Worm (Caenorhabditis elegans) whole organism, mixed stage, embryonic: Measurements from ENCODE around the gene hint-3.

Experiments used
- M03D4.4 ChIP-seq: sonication (generic microtip); optimal IDR thresholded peaks from 2 replicates; lab custom pipeline; 2017; ENCODE audit warnings: mild to moderate bottlenecking, missing genetic modification characterization, missing compliant biosample characterization
- bed-3 ChIP-seq: fragments of 200-800 bp; sonication (Bioruptor generic); optimal IDR thresholded peaks from 3 replicates; lab custom pipeline; 2018; ENCODE audit warnings: mild to moderate bottlenecking, missing genetic modification characterization, moderate library complexity, missing compliant biosample characterization
- blmp-1 ChIP-seq: fragments of 150-350 bp; optimal IDR thresholded peaks from 2 replicates; lab custom pipeline; 2014; ENCODE audit warnings: missing biosample characterization, missing genetic modification characterization
- ceh-39 ChIP-seq: fragments of 150-350 bp; optimal IDR thresholded peaks from 2 replicates; lab custom pipeline; 2014; ENCODE audit warnings: missing biosample characterization, missing genetic modification characterization
- ceh-43 ChIP-seq: fragments of 200-800 bp; sonication (Bioruptor generic); optimal IDR thresholded peaks from 2 replicates; lab custom pipeline; 2018; ENCODE audit warnings: mild to moderate bottlenecking, missing genetic modification characterization, moderate library complexity, missing compliant biosample characterization
- ceh-83 ChIP-seq: fragments of 200-800 bp; sonication (Bioruptor generic); optimal IDR thresholded peaks from 2 replicates; lab custom pipeline; 2018; ENCODE audit warnings: mild to moderate bottlenecking, missing genetic modification characterization, missing compliant biosample characterization
- cnd-1 ChIP-seq: fragments of 200-800 bp; sonication (Bioruptor generic); optimal IDR thresholded peaks from 2 replicates; lab custom pipeline; 2018; ENCODE audit warnings: mild to moderate bottlenecking, missing genetic modification characterization, missing compliant biosample characterization
- drap-1 ChIP-seq: fragments of 200-800 bp; sonication (Bioruptor generic); optimal IDR thresholded peaks from 3 replicates; lab custom pipeline; 2018; ENCODE audit warnings: mild to moderate bottlenecking, missing genetic modification characterization, missing compliant biosample characterization
- elt-1 ChIP-seq: sonication (generic microtip); optimal IDR thresholded peaks from 2 replicates; lab custom pipeline; 2017; ENCODE audit warnings: missing genetic modification characterization, mild to moderate bottlenecking, missing compliant biosample characterization, antibody characterized with exemption, moderate library complexity, borderline replicate concordance; ENCODE audit not compliant: insufficient read depth
- flh-1 ChIP-seq: fragments of 200-800 bp; sonication (Bioruptor generic); optimal IDR thresholded peaks from 2 replicates; lab custom pipeline; 2018; ENCODE audit warnings: mild to moderate bottlenecking, missing genetic modification characterization, moderate library complexity, missing compliant biosample characterization
- ham-2 ChIP-seq: fragments of 200-800 bp; sonication (Bioruptor generic); optimal IDR thresholded peaks from 2 replicates; lab custom pipeline; 2018; ENCODE audit warnings: mild to moderate bottlenecking, missing genetic modification characterization, missing compliant biosample characterization
- hlh-1 ChIP-seq: fragments of 150-350 bp; optimal IDR thresholded peaks from 2 replicates; lab custom pipeline; 2014; ENCODE audit warnings: missing biosample characterization, missing genetic modification reagents, missing genetic modification characterization
- lin-32 ChIP-seq: fragments of 200-800 bp; sonication (Bioruptor generic); optimal IDR thresholded peaks from 2 replicates; lab custom pipeline; 2018; ENCODE audit warnings: mild to moderate bottlenecking, missing genetic modification characterization, missing compliant biosample characterization
- lsy-2 ChIP-seq: fragments of 150-350 bp; optimal IDR thresholded peaks from 2 replicates; lab custom pipeline; 2014; ENCODE audit warnings: missing biosample characterization, missing genetic modification characterization
- mab-5 ChIP-seq: fragments of 150-350 bp; optimal IDR thresholded peaks from 2 replicates; lab custom pipeline; 2014; ENCODE audit warnings: missing biosample characterization, missing genetic modification characterization
- mep-1 ChIP-seq: fragments of 150-350 bp; optimal IDR thresholded peaks from 2 replicates; lab custom pipeline; 2017; ENCODE audit warnings: missing biosample characterization, missing genetic modification reagents, missing genetic modification characterization, inconsistent platforms
- mls-2 ChIP-seq: sonication (generic microtip); optimal IDR thresholded peaks from 2 replicates; lab custom pipeline; 2016; ENCODE audit warnings: mild to moderate bottlenecking, missing genetic modification characterization, moderate library complexity, missing compliant biosample characterization
- nhr-12 ChIP-seq: fragments of 150-350 bp; optimal IDR thresholded peaks from 2 replicates; lab custom pipeline; 2014; ENCODE audit warnings: missing biosample characterization, missing genetic modification characterization
- nhr-2 ChIP-seq: fragments of 150-350 bp; optimal IDR thresholded peaks from 2 replicates; lab custom pipeline; 2014; ENCODE audit warnings: missing biosample characterization, missing genetic modification characterization
- nhr-237 ChIP-seq: fragments of 150-350 bp; optimal IDR thresholded peaks from 2 replicates; lab custom pipeline; 2014; ENCODE audit warnings: missing biosample characterization, missing genetic modification characterization
- nhr-28 ChIP-seq: fragments of 150-350 bp; optimal IDR thresholded peaks from 2 replicates; lab custom pipeline; 2014; ENCODE audit warnings: missing biosample characterization, missing genetic modification characterization
- pha-4 ChIP-seq: fragments of 150-350 bp; optimal IDR thresholded peaks from 2 replicates; lab custom pipeline; 2018; ENCODE audit warnings: missing biosample characterization, missing genetic modification reagents, missing genetic modification characterization
- sem-2 ChIP-seq: fragments of 200-800 bp; sonication (Bioruptor generic); optimal IDR thresholded peaks from 2 replicates; lab custom pipeline; 2018; ENCODE audit warnings: mild to moderate bottlenecking, missing genetic modification characterization, missing compliant biosample characterization
- snpc-4 ChIP-seq: fragments of 150-350 bp; optimal IDR thresholded peaks from 2 replicates; lab custom pipeline; 2014; ENCODE audit warnings: missing biosample characterization, missing genetic modification characterization
- sptf-1 ChIP-seq: sonication (generic microtip); optimal IDR thresholded peaks from 2 replicates; lab custom pipeline; 2017; ENCODE audit warnings: mild to moderate bottlenecking, missing genetic modification characterization, moderate library complexity, missing compliant biosample characterization
- tbx-8 ChIP-seq: fragments of 200-800 bp; sonication (Bioruptor generic); optimal IDR thresholded peaks from 2 replicates; lab custom pipeline; 2018; ENCODE audit warnings: mild to moderate bottlenecking, missing genetic modification characterization, moderate library complexity, missing compliant biosample characterization
- unc-120 ChIP-seq: sonication (generic microtip); optimal IDR thresholded peaks from 2 replicates; lab custom pipeline; 2017; ENCODE audit warnings: missing genetic modification characterization, missing compliant biosample characterization; ENCODE audit not compliant: poor library complexity, severe bottlenecking
- unc-39 ChIP-seq: fragments of 150-350 bp; optimal IDR thresholded peaks from 2 replicates; lab custom pipeline; 2014; ENCODE audit warnings: missing biosample characterization, missing genetic modification characterization
- unc-62 ChIP-seq: fragments of 150-350 bp; optimal IDR thresholded peaks from 2 replicates; lab custom pipeline; 2014; ENCODE audit warnings: missing biosample characterization, missing genetic modification reagents, missing genetic modification characterization
- zip-8 ChIP-seq: fragments of 150-350 bp; optimal IDR thresholded peaks from 2 replicates; lab custom pipeline; 2014; ENCODE audit warnings: missing biosample characterization, missing genetic modification characterization
- ztf-11 ChIP-seq: fragments of 150-350 bp; optimal IDR thresholded peaks from 2 replicates; lab custom pipeline; 2014; ENCODE audit warnings: missing biosample characterization, missing genetic modification characterization

hint-3 gene

ce11 chrV:7778999-7779398, 18.7 kb downstream of the hint-3 start:
- TF ChIP-seq nhr-12 (tag; lab: Kevin White, UChicago) (no peak), mab-5 (tag; lab: Kevin White, UChicago) (no peak), tbx-8 (GFP tag; lab: Kevin White, UChicago) (no peak), blmp-1 (tag; lab: Kevin White, UChicago) (no peak), M03D4.4 (tag; lab: Kevin White, UChicago) (no peak), ceh-83 (GFP tag; lab: Kevin White, UChicago) (no peak), ceh-39 (tag; lab: Kevin White, UChicago) (no peak), unc-120 (tag; lab: Kevin White, UChicago) (no peak), ceh-43 (no peak), pha-4 (tag; lab: Kevin White, UChicago) (no peak), mep-1 (tag; lab: Kevin White, UChicago) (no peak), elt-1 (tag; lab: Kevin White, UChicago) (no peak), nhr-2 (tag; lab: Kevin White, UChicago) (no peak), flh-1 (GFP tag; lab: Kevin White, UChicago) (no peak), hlh-1 (no peak), lsy-2 (no peak), zip-8 (tag; lab: Kevin White, UChicago) (no peak), snpc-4 (tag; lab: Kevin White, UChicago) (no peak), cnd-1 (tag; lab: Kevin White, UChicago) (no peak), mls-2 (tag; lab: Kevin White, UChicago) (no peak)

- TF ChIP-seq zip-8 (tag; lab: Kevin White, UChicago) (no peak), ceh-39 (tag; lab: Kevin White, UChicago) (no peak), mep-1 (tag; lab: Kevin White, UChicago) (no peak), M03D4.4 (tag; lab: Kevin White, UChicago) (no peak), nhr-12 (tag; lab: Kevin White, UChicago) (no peak), mls-2 (tag; lab: Kevin White, UChicago) (no peak), ceh-83 (GFP tag; lab: Kevin White, UChicago) (no peak), drap-1 (no peak)
Measured at ce11 chrV:7781511-7781910, 21.2 kb downstream of the hint-3 start, which contains the start of gene cyp-32A1. cyp-32A1 (plus strand) TSS chrV:7781811.

ce11 chrV:7785117-7785516, 24.8 kb downstream of the hint-3 start, which contains the start of gene C26F1.1:
C26F1.1 (plus strand) TSS chrV:7785417.
- no peak for TF ChIP-seq lsy-2
- TF ChIP-seq unc-62 (GFP tag; lab: Kevin White, UChicago), result no peak
- no peak for TF ChIP-seq ceh-43
- no peak for TF ChIP-seq elt-1 (tag; lab: Kevin White, UChicago)
- no peak for TF ChIP-seq cnd-1 (tag; lab: Kevin White, UChicago)
- TF ChIP-seq snpc-4 (tag; lab: Kevin White, UChicago), result no peak
- no peak for TF ChIP-seq ham-2 (GFP tag; lab: Kevin White, UChicago)
- no peak for TF ChIP-seq lin-32 (GFP tag; lab: Kevin White, UChicago)
- TF ChIP-seq zip-8 (tag; lab: Kevin White, UChicago), result no peak
- no peak for TF ChIP-seq mep-1 (tag; lab: Kevin White, UChicago)
- no peak for TF ChIP-seq nhr-2 (tag; lab: Kevin White, UChicago)
- TF ChIP-seq sptf-1 (tag; lab: Kevin White, UChicago), result no peak
- TF ChIP-seq bed-3 (GFP tag; lab: Kevin White, UChicago), result no peak
- TF ChIP-seq blmp-1 (tag; lab: Kevin White, UChicago), result no peak
- TF ChIP-seq nhr-237 (tag; lab: Kevin White, UChicago), result no peak
- TF ChIP-seq sem-2 (GFP tag; lab: Kevin White, UChicago), result no peak

ce11 chrV:7785885-7786284, 25.6 kb downstream of the hint-3 start:
- TF ChIP-seq unc-120 (tag; lab: Kevin White, UChicago) (no peak), lsy-2 (no peak), M03D4.4 (tag; lab: Kevin White, UChicago) (no peak), unc-39 (tag; lab: Kevin White, UChicago) (no peak), ztf-11 (tag; lab: Kevin White, UChicago) (no peak), pha-4 (tag; lab: Kevin White, UChicago) (no peak), ceh-39 (tag; lab: Kevin White, UChicago) (no peak), nhr-28 (tag; lab: Kevin White, UChicago) (no peak), mls-2 (tag; lab: Kevin White, UChicago) (no peak), blmp-1 (tag; lab: Kevin White, UChicago) (no peak), ham-2 (GFP tag; lab: Kevin White, UChicago) (no peak), cnd-1 (tag; lab: Kevin White, UChicago) (no peak), lin-32 (GFP tag; lab: Kevin White, UChicago) (no peak), nhr-2 (tag; lab: Kevin White, UChicago) (no peak), mep-1 (tag; lab: Kevin White, UChicago) (no peak), sem-2 (GFP tag; lab: Kevin White, UChicago) (no peak), snpc-4 (tag; lab: Kevin White, UChicago) (no peak), nhr-237 (tag; lab: Kevin White, UChicago) (no peak), tbx-8 (GFP tag; lab: Kevin White, UChicago) (no peak)
- TF ChIP-seq, all 35 proteins: peak for 0
